Worm (Caenorhabditis elegans): ENCODE measurements around the gene nhr-214.

ce11 chrX:12700456-12700855 lies 1.4 kb downstream of the nhr-214 start, which contains the start of gene nhr-26:
- TF ChIP-seq blmp-1 (tag; optimal IDR thresholded peaks at IDR 0.05) (no peak), nhr-28 (tag; optimal IDR thresholded peaks at IDR 0.05) (no peak), mab-5 (tag; optimal IDR thresholded peaks at IDR 0.05) (no peak), elt-3 (tag; optimal IDR thresholded peaks at IDR 0.05) (no peak), nhr-237 (tag; optimal IDR thresholded peaks at IDR 0.05) (no peak), sem-2 (GFP tag; optimal IDR thresholded peaks at IDR 0.05) (no peak), lsy-2 (tag; optimal IDR thresholded peaks at IDR 0.05) (no peak), bed-3 (GFP tag; optimal IDR thresholded peaks at IDR 0.05) (no peak), ceh-43 (GFP tag; optimal IDR thresholded peaks at IDR 0.05) (no peak)

Measured in whole organism, mixed stage, embryonic.